Worm (Caenorhabditis elegans) whole organism, late embryonic: Measurements from ENCODE around the gene rps-12.

Experiments used
- ahr-1 ChIP-seq: sonication (generic microtip); optimal IDR thresholded peaks from 2 replicates; lab custom pipeline; 2016; ENCODE audit warnings: missing genetic modification characterization, missing compliant biosample characterization
- ama-1 ChIP-seq: fragments of 150-350 bp; optimal IDR thresholded peaks from 2 replicates; lab custom pipeline; 2014
- ceh-31 ChIP-seq: sonication (generic microtip); optimal IDR thresholded peaks from 2 replicates; lab custom pipeline; 2016; ENCODE audit warnings: missing genetic modification characterization, missing compliant biosample characterization
- ceh-45 ChIP-seq: fragments of 200-800 bp; sonication (Bioruptor generic); IDR thresholded peaks from 2 replicates; pipeline ENCODE4 v1.3.6; 2022; ENCODE audit warnings: missing genetic modification reagents, missing genetic modification characterization, missing compliant biosample characterization
- ceh-48 ChIP-seq: sonication (generic microtip); optimal IDR thresholded peaks from 2 replicates; lab custom pipeline; 2016; ENCODE audit warnings: missing genetic modification characterization, inconsistent platforms, missing compliant biosample characterization
- dmd-4 ChIP-seq: sonication (generic microtip); optimal IDR thresholded peaks from 2 replicates; lab custom pipeline; 2016; ENCODE audit warnings: borderline replicate concordance, missing genetic modification characterization, missing compliant biosample characterization
- elt-4 ChIP-seq: sonication (generic microtip); optimal IDR thresholded peaks from 2 replicates; lab custom pipeline; 2016; ENCODE audit warnings: missing genetic modification characterization, missing compliant biosample characterization
- ets-4 ChIP-seq: sonication (generic microtip); optimal IDR thresholded peaks from 2 replicates; lab custom pipeline; 2016; ENCODE audit warnings: missing genetic modification characterization, missing compliant biosample characterization
- eyg-1 ChIP-seq: sonication (generic microtip); optimal IDR thresholded peaks from 2 replicates; lab custom pipeline; 2016; ENCODE audit warnings: missing genotype, missing genetic modification characterization, missing compliant biosample characterization
- fax-1 ChIP-seq: sonication (generic microtip); optimal IDR thresholded peaks from 2 replicates; lab custom pipeline; 2016; ENCODE audit warnings: missing genotype, missing genetic modification characterization, missing compliant biosample characterization
- fkh-10 ChIP-seq: fragments of 150-350 bp; optimal IDR thresholded peaks from 2 replicates; lab custom pipeline; 2014; ENCODE audit warnings: missing biosample characterization, missing genetic modification reagents, missing genetic modification characterization
- fkh-6 ChIP-seq: sonication (generic microtip); optimal IDR thresholded peaks from 2 replicates; lab custom pipeline; 2016; ENCODE audit warnings: missing genetic modification characterization, missing compliant biosample characterization
- gmeb-2 ChIP-seq: sonication (generic microtip); optimal IDR thresholded peaks from 2 replicates; lab custom pipeline; 2016; ENCODE audit warnings: missing genetic modification characterization, inconsistent platforms, missing compliant biosample characterization
- hlh-15 ChIP-seq: sonication (generic microtip); optimal IDR thresholded peaks from 2 replicates; lab custom pipeline; 2016; ENCODE audit warnings: missing genetic modification characterization, missing compliant biosample characterization
- hlh-8 ChIP-seq: sonication (generic microtip); optimal IDR thresholded peaks from 2 replicates; lab custom pipeline; 2016; ENCODE audit warnings: missing genotype, missing genetic modification characterization, missing compliant biosample characterization
- lim-6 ChIP-seq: sonication (generic microtip); optimal IDR thresholded peaks from 2 replicates; lab custom pipeline; 2016; ENCODE audit warnings: missing genetic modification characterization, missing compliant biosample characterization
- lin-11 ChIP-seq: fragments of 200-800 bp; sonication (Bioruptor generic); optimal IDR thresholded peaks from 2 replicates; lab custom pipeline; 2018; ENCODE audit warnings: mild to moderate bottlenecking, missing genetic modification characterization, missing compliant biosample characterization
- madf-2 ChIP-seq: sonication (generic microtip); optimal IDR thresholded peaks from 2 replicates; lab custom pipeline; 2017; ENCODE audit warnings: missing genetic modification characterization, missing compliant biosample characterization
- nfya-1 ChIP-seq: sonication (generic microtip); optimal IDR thresholded peaks from 2 replicates; lab custom pipeline; 2017; ENCODE audit warnings: missing genetic modification characterization, mild to moderate bottlenecking, missing compliant biosample characterization, antibody characterized with exemption, moderate library complexity
- nhr-11 ChIP-seq: fragments of 150-350 bp; optimal IDR thresholded peaks from 2 replicates; lab custom pipeline; 2014; ENCODE audit warnings: missing biosample characterization, missing genetic modification characterization
- nhr-232 ChIP-seq: sonication (generic microtip); optimal IDR thresholded peaks from 2 replicates; lab custom pipeline; 2016; ENCODE audit warnings: missing genetic modification characterization, missing compliant biosample characterization
- odd-2 ChIP-seq: sonication (generic microtip); optimal IDR thresholded peaks from 2 replicates; lab custom pipeline; 2017; ENCODE audit warnings: antibody characterized with exemption, mild to moderate bottlenecking, missing genetic modification characterization, missing compliant biosample characterization
- pag-3 ChIP-seq: sonication (generic microtip); optimal IDR thresholded peaks from 2 replicates; lab custom pipeline; 2016; ENCODE audit warnings: missing compliant biosample characterization, missing genetic modification characterization, borderline replicate concordance
- pha-2 ChIP-seq: sonication (generic microtip); optimal IDR thresholded peaks from 2 replicates; lab custom pipeline; 2017; ENCODE audit warnings: mild to moderate bottlenecking, missing genetic modification characterization, missing compliant biosample characterization
- pqm-1 ChIP-seq: sonication (generic microtip); optimal IDR thresholded peaks from 2 replicates; lab custom pipeline; 2016; ENCODE audit warnings: missing genetic modification characterization, missing compliant biosample characterization
- pros-1 ChIP-seq: fragments of 150-350 bp; optimal IDR thresholded peaks from 2 replicates; lab custom pipeline; 2014; ENCODE audit warnings: missing biosample characterization, missing genetic modification reagents, missing genetic modification characterization
- rnt-1 ChIP-seq: sonication (generic microtip); optimal IDR thresholded peaks from 2 replicates; lab custom pipeline; 2016; ENCODE audit warnings: missing genetic modification characterization, missing compliant biosample characterization
- sox-4 ChIP-seq: sonication (generic microtip); optimal IDR thresholded peaks from 2 replicates; lab custom pipeline; 2017; ENCODE audit warnings: mild to moderate bottlenecking, missing genetic modification characterization, inconsistent platforms, missing compliant biosample characterization
- tbx-7 ChIP-seq: sonication (generic microtip); optimal IDR thresholded peaks from 2 replicates; lab custom pipeline; 2016; ENCODE audit warnings: missing genotype, missing genetic modification characterization, missing compliant biosample characterization
- ttx-3 ChIP-seq: sonication (generic microtip); optimal IDR thresholded peaks from 2 replicates; lab custom pipeline; 2016; ENCODE audit warnings: missing genetic modification reagents, missing genetic modification characterization, missing compliant biosample characterization
- unc-3 ChIP-seq, 2 experiments: fragments of 200-800 bp in 1 of 2; sonication (Bioruptor generic) in 1 of 2; sonication (generic microtip) in 1 of 2; conservative IDR thresholded peaks in 1 of 2; optimal IDR thresholded peaks in 1 of 2; 2 replicates each; pipeline versions ENCODE4 v1.3.6 to Lab custom; 2016 to 2022; ENCODE audit warnings: missing compliant biosample characterization in 2 of 2, missing genetic modification characterization in 2 of 2, missing genetic modification reagents in 1 of 2
- unc-42 ChIP-seq: sonication (generic microtip); optimal IDR thresholded peaks from 2 replicates; lab custom pipeline; 2016; ENCODE audit warnings: missing genotype, missing genetic modification characterization, missing compliant biosample characterization
- unc-86 ChIP-seq: sonication (generic microtip); optimal IDR thresholded peaks from 2 replicates; lab custom pipeline; 2016; ENCODE audit warnings: missing genetic modification characterization, missing compliant biosample characterization
- ztf-16 ChIP-seq: sonication (generic microtip); optimal IDR thresholded peaks from 2 replicates; lab custom pipeline; 2017; ENCODE audit warnings: missing genetic modification characterization, missing compliant biosample characterization

Gene rps-12

DNA sequence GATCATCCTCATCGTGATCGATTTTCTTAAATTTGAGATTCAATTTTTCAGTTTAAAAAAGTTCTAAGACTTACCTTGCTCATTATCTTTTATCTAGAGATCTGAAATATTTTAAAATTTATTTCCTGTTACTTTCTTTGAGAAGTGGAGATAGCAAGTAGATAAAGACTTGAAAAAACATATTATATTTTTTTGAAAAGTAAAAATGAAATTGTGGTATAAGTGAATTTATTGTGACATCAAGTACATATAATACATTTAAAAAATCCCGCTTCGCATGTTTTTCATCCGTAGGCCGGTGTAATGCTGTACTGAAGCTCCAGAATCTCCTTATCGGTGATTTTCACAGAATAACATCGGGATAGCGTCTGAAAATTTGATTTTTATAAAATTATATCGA lies 18.2 kb downstream of the rps-12 start, which contains the start of gene B0336.7:
Gene B0336.7 (minus strand): TSS at position 101 of the 400 bp plus-strand sequence.
- TF ChIP-seq madf-2 (tag; lab: Kevin White, UChicago) = no peak
- TF ChIP-seq nfya-1 = no peak
- no peak for TF ChIP-seq sox-4 (tag; lab: Kevin White, UChicago)
- no peak for TF ChIP-seq lim-6 (tag; lab: Kevin White, UChicago)
- no peak for TF ChIP-seq pha-2 (tag; lab: Kevin White, UChicago)
- no peak for TF ChIP-seq ceh-45 (GFP tag; lab: Robert Waterston, UW)
- no peak for TF ChIP-seq tbx-7
- TF ChIP-seq nhr-232 (tag; lab: Kevin White, UChicago) = no peak
- no peak for TF ChIP-seq lin-11 (tag; lab: Kevin White, UChicago)
- TF ChIP-seq, all 69 proteins: peak for 0

ce11 chrIII:5697963-5698730 lies 19.0 kb downstream of the rps-12 start, which contains the start of the genes lgg-3 and rgs-5:
Gene lgg-3 (minus strand): TSS chrIII:5698013.
Gene rgs-5 (plus strand): TSS chrIII:5698555.
- no peak for TF ChIP-seq ceh-31 (tag; lab: Kevin White, UChicago)
- TF ChIP-seq ets-4 (tag; lab: Kevin White, UChicago) = peak; percentile 2
- TF ChIP-seq madf-2 (tag; lab: Kevin White, UChicago) = no peak
- TF ChIP-seq pqm-1 = no peak
- peak; percentile 21 for TF ChIP-seq nfya-1
- no peak for TF ChIP-seq unc-3 (GFP tag; conservative IDR thresholded peaks at IDR 0.05; lab: Robert Waterston, UW)
- no peak for TF ChIP-seq unc-3 (tag; optimal IDR thresholded peaks at IDR 0.05; lab: Kevin White, UChicago)
- no peak for TF ChIP-seq ahr-1
- no peak for TF ChIP-seq dmd-4 (tag; lab: Kevin White, UChicago)
- no peak for TF ChIP-seq nhr-11 (tag; lab: Kevin White, UChicago)
- TF ChIP-seq ceh-48 (tag; lab: Kevin White, UChicago) = no peak
- TF ChIP-seq unc-42 = peak; percentile 18

DNA sequence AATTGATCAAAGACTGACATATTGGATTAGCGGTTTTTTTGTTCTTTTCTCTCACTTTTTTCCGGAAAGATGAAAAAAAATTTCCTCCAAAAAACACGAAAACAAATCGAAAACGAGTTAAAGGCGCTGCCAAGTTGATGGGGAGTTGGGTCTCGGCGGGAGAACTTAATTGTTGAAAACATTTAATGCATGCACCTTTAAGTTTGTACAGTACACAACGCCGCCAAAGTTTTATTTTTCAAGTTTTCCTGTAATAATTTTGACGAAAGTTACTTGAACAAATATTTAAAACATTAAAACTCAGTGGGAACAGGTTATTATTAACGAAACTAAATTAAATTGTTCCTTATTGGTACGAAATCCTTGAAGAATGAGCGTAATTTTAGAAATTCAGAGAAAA lies 22.4 kb downstream of the rps-12 start:
- TF ChIP-seq sox-4 (tag; lab: Kevin White, UChicago) = no peak
- TF ChIP-seq lim-6 (tag; lab: Kevin White, UChicago) = no peak
- no peak for TF ChIP-seq pag-3
- TF ChIP-seq hlh-8 (tag; lab: Kevin White, UChicago) = no peak
- TF ChIP-seq ttx-3 (tag; lab: Kevin White, UChicago) = no peak
- TF ChIP-seq fax-1 (tag; lab: Kevin White, UChicago) = no peak
- no peak for TF ChIP-seq elt-4 (tag; lab: Kevin White, UChicago)
- no peak for TF ChIP-seq ztf-16
- no peak for TF ChIP-seq odd-2
- no peak for TF ChIP-seq unc-86 (tag; lab: Kevin White, UChicago)
- TF ChIP-seq fkh-6 (tag; lab: Kevin White, UChicago) = no peak
- TF ChIP-seq ama-1 = no peak
- no peak for TF ChIP-seq ets-4 (tag; lab: Kevin White, UChicago)
- no peak for TF ChIP-seq pros-1 (tag; lab: Kevin White, UChicago)
- TF ChIP-seq hlh-15 (tag; lab: Kevin White, UChicago) = no peak
- no peak for TF ChIP-seq madf-2 (tag; lab: Kevin White, UChicago)
- no peak for TF ChIP-seq fkh-10 (GFP tag; lab: Kevin White, UChicago)

DNA sequence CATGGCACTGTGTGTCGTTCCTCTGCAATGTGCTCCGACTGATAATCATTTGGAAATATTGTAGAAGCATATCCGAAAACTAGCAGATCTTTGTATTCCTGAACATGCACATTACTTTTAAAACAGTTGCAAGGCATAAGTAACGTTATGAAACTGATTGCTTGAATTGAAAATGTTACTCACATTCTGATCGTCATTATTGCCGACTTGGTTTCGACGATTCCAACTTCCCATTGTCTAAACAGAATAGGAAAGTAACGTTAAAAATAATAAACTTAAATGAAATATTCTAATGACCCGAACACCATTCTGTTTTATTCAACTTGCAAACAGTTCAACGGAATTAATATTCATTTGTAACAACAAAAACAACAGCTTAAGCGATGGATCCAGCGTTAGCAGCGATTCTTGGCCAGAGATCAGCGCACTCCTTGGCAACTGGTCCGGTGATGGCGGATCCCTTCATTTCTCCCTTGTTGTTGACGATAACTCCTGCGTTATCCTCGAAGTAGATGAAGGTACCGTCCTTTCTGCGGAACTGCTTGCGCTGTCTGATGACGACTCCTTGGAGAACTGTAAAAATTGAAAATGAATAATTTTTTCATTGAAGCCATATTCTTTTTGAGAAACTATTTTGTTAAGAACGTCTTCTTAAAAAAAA lies 26.3 kb downstream of the rps-12 start, which contains the start of gene swp-1:
Gene swp-1 (minus strand): TSS at position 298 of the 661 bp plus-strand sequence.
- TF ChIP-seq gmeb-2 (tag; lab: Kevin White, UChicago) (no peak), rnt-1 (tag; lab: Kevin White, UChicago) (no peak), eyg-1 (tag; lab: Kevin White, UChicago) (no peak)
